Worm (Caenorhabditis elegans) whole organism, midembryonic: ENCODE measurements around the gene cwf-19L2.

ENCODE experiments used
- cog-1 ChIP-seq: sonication (generic microtip); optimal IDR thresholded peaks from 2 replicates; lab custom pipeline; 2016; ENCODE audit warnings: missing genetic modification characterization, missing compliant biosample characterization
- klf-2 ChIP-seq: fragments of 200-800 bp; sonication (Bioruptor generic); conservative IDR thresholded peaks from 2 replicates; pipeline ENCODE4 v1.3.6; 2022; ENCODE audit warnings: missing genetic modification reagents, missing genetic modification characterization, missing compliant biosample characterization
- med-1 ChIP-seq: sonication (generic microtip); optimal IDR thresholded peaks from 2 replicates; lab custom pipeline; 2017; ENCODE audit warnings: missing genetic modification characterization, mild to moderate bottlenecking, missing compliant biosample characterization, antibody characterized with exemption, missing genetic modification reagents; ENCODE audit not compliant: insufficient read depth
- ref-1 ChIP-seq: fragments of 200-800 bp; sonication (Bioruptor generic); conservative IDR thresholded peaks from 2 replicates; pipeline ENCODE4 v1.3.6; 2022; ENCODE audit warnings: missing genetic modification reagents, missing genetic modification characterization, missing compliant biosample characterization
- tab-1 ChIP-seq: fragments of 200-800 bp; sonication (Bioruptor generic); IDR thresholded peaks from 2 replicates; pipeline ENCODE4 v1.3.6; 2022; ENCODE audit warnings: missing genetic modification characterization, missing compliant biosample characterization

DNA sequence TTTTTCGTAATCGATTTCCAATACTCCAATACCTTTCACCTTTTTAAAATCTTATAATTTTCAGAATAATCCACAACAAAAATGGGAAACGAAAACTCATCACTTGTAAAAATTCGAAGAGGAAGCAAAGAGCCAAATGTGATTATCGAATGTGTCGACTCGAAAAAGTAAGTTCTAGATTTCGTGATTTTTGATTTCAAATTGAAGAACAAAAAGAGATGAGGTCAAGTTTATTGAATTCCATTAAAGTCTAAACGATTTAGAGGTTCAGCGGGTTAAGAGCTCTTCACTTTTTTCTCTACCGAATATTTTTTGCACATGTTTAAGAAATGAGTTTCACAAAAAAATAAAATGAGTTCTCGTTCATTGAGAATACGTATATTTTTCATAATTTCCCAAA is 34.5 kb upstream of the cwf-19L2 start, which contains the start of gene B0361.4:
- TF ChIP-seq ref-1 (GFP tag; lab: Robert Waterston, UW): no peak
- TF ChIP-seq klf-2 (GFP tag; lab: Robert Waterston, UW): no peak
- no peak for TF ChIP-seq med-1 (GFP tag; lab: Kevin White, UChicago)
- no peak for TF ChIP-seq tab-1
- TF ChIP-seq cog-1 (tag; lab: Kevin White, UChicago): no peak
